Fruit fly (Drosophila melanogaster): ENCODE measurements around the gene CG15353.
A peak's percentile ranks its signal among the peaks of the same experiment; 100 is the strongest.

dm6 chr2L:2039458-2039857 is 32.5 kb upstream of the CG15353 start:
- TF ChIP-seq CG7101 (tag; optimal IDR thresholded peaks at IDR 0.05) = peak; percentile 20
- TF ChIP-seq CG14711 (tag; optimal IDR thresholded peaks at IDR 0.05) = no peak
- TF ChIP-seq Crg-1 (GFP tag; optimal IDR thresholded peaks at IDR 0.05) = no peak
- no peak for TF ChIP-seq CG1620 (GFP tag; optimal IDR thresholded peaks at IDR 0.05)
- no peak for TF ChIP-seq bab1 (GFP tag; optimal IDR thresholded peaks at IDR 0.05)
- TF ChIP-seq pad (GFP tag; optimal IDR thresholded peaks at IDR 0.05) = peak; percentile 18
- no peak for TF ChIP-seq tj (GFP tag; optimal IDR thresholded peaks at IDR 0.05)
- TF ChIP-seq CG33017 (tag; optimal IDR thresholded peaks at IDR 0.05) = peak; percentile 35
- no peak for TF ChIP-seq toe (GFP tag; optimal IDR thresholded peaks at IDR 0.05)
- peak; percentile 40 for TF ChIP-seq CG12768 (GFP tag; optimal IDR thresholded peaks at IDR 0.05)
- no peak for TF ChIP-seq cnc (optimal IDR thresholded peaks at IDR 0.05)
